Worm (Caenorhabditis elegans) whole organism, early embryonic: ENCODE results near the gene rpl-22.

ENCODE experiments used
- B0310.2 ChIP-seq: sonication (generic microtip); optimal IDR thresholded peaks from 2 replicates; lab custom pipeline; 2016; ENCODE audit warnings: mild to moderate bottlenecking, missing genetic modification characterization, missing compliant biosample characterization
- F13C5.2 ChIP-seq: sonication (generic microtip); optimal IDR thresholded peaks from 2 replicates; lab custom pipeline; 2017; ENCODE audit warnings: mild to moderate bottlenecking, missing genetic modification characterization, inconsistent platforms, missing compliant biosample characterization
- aly-1 ChIP-seq: sonication (generic microtip); optimal IDR thresholded peaks from 2 replicates; lab custom pipeline; 2016; ENCODE audit warnings: missing genetic modification characterization, missing compliant biosample characterization
- ama-1 ChIP-seq: fragments of 150-350 bp; optimal IDR thresholded peaks from 2 replicates; lab custom pipeline; 2014
- ceh-13 ChIP-seq: fragments of 200-800 bp; sonication (Bioruptor generic); optimal IDR thresholded peaks from 2 replicates; lab custom pipeline; 2018; ENCODE audit warnings: mild to moderate bottlenecking, missing genetic modification characterization, missing compliant biosample characterization
- ceh-36 ChIP-seq: sonication (generic microtip); optimal IDR thresholded peaks from 2 replicates; lab custom pipeline; 2016; ENCODE audit warnings: missing genetic modification characterization, inconsistent platforms, missing compliant biosample characterization
- ets-7 ChIP-seq: sonication (generic microtip); optimal IDR thresholded peaks from 2 replicates; lab custom pipeline; 2016; ENCODE audit warnings: missing genotype, missing genetic modification characterization, missing compliant biosample characterization
- flt-1 ChIP-seq: fragments of 200-800 bp; sonication (Bioruptor generic); IDR thresholded peaks from 2 replicates; pipeline ENCODE4 v1.3.6; 2022; ENCODE audit warnings: missing genetic modification characterization, missing compliant biosample characterization
- hmbx-1 ChIP-seq: sonication (generic microtip); optimal IDR thresholded peaks from 2 replicates; lab custom pipeline; 2016; ENCODE audit warnings: mild to moderate bottlenecking, missing genetic modification characterization, missing compliant biosample characterization
- hmg-4 ChIP-seq: fragments of 200-800 bp; sonication (Bioruptor generic); optimal IDR thresholded peaks from 2 replicates; lab custom pipeline; 2018; ENCODE audit warnings: mild to moderate bottlenecking, missing genetic modification characterization, missing compliant biosample characterization
- hnd-1 ChIP-seq: sonication (generic microtip); optimal IDR thresholded peaks from 2 replicates; lab custom pipeline; 2016; ENCODE audit warnings: missing genetic modification characterization, missing compliant biosample characterization
- pes-1 ChIP-seq: fragments of 200-800 bp; sonication (Bioruptor generic); IDR thresholded peaks from 2 replicates; pipeline ENCODE4 v1.3.6; 2022; ENCODE audit warnings: missing genetic modification reagents, missing genetic modification characterization, missing compliant biosample characterization
- scrt-1 ChIP-seq: fragments of 200-800 bp; sonication (Bioruptor generic); IDR thresholded peaks from 2 replicates; pipeline ENCODE4 v1.3.6; 2022; ENCODE audit warnings: missing genetic modification characterization, missing compliant biosample characterization
- sea-1 ChIP-seq: fragments of 200-800 bp; sonication (Bioruptor generic); conservative IDR thresholded peaks from 2 replicates; pipeline ENCODE4 v1.3.6; 2022; ENCODE audit warnings: missing genetic modification characterization, missing compliant biosample characterization
- tbx-11 ChIP-seq: fragments of 200-800 bp; sonication (Bioruptor generic); IDR thresholded peaks from 2 replicates; pipeline ENCODE4 v1.3.6; 2022; ENCODE audit warnings: missing genetic modification characterization, missing compliant biosample characterization
- tbx-37 ChIP-seq: fragments of 200-800 bp; sonication (Bioruptor generic); conservative IDR thresholded peaks from 2 replicates; pipeline ENCODE4 v1.3.6; 2022; ENCODE audit warnings: missing genetic modification reagents, missing genetic modification characterization, missing compliant biosample characterization
- tra-4 ChIP-seq: sonication (generic microtip); optimal IDR thresholded peaks from 2 replicates; lab custom pipeline; 2017; ENCODE audit warnings: missing genetic modification characterization, missing compliant biosample characterization

Gene rpl-22

ce11 chrII:5018578-5018977, 36.8 kb upstream of the rpl-22 start:
- TF ChIP-seq pes-1 (no peak), ets-7 (tag; lab: Kevin White, UChicago) (no peak), tbx-11 (GFP tag; lab: Robert Waterston, UW) (no peak), F13C5.2 (tag; lab: Kevin White, UChicago) (no peak), flt-1 (GFP tag; lab: Robert Waterston, UW) (no peak), ceh-13 (GFP tag; lab: Kevin White, UChicago) (no peak), ama-1 (no peak), scrt-1 (GFP tag; lab: Robert Waterston, UW) (no peak), tbx-37 (no peak)

DNA sequence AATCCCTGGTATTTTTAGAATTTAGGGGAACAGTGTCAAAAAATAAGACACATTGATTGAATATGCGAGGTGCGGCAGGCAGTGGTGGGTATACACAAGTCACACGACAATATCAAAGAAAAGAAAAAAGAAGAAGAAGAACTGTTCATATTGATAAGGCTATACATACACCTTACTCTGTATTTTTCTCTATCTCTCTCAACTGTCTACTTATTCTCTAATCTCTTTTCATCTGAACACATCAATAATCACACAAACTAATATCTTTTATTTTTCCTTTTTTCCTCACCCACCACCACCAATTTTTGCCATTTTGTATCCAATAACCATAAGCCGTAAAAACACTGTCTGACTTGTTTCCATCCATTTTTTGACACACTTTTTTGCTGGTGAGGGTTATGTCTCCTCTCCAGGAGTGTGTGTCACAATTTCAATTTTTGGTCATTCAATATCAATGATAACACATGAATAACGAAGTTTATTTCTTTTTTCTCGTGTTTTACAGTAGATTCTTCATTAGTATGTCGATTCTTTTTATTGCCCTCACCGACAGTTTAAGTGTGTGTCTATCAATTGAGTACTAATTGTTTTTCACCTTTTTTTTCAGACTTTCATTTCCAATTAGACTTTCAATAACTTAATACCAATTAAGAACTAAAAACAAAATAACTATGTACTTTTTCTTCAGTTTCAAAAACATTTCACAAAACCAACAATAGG, 35.9 kb upstream of the rpl-22 start:
- TF ChIP-seq ceh-36 = no peak
- no peak for TF ChIP-seq hnd-1 (tag; lab: Kevin White, UChicago)
- no peak for TF ChIP-seq scrt-1 (GFP tag; lab: Robert Waterston, UW)
- TF ChIP-seq tra-4 (tag; lab: Kevin White, UChicago) = no peak
- TF ChIP-seq hmbx-1 (tag; lab: Kevin White, UChicago) = no peak
- no peak for TF ChIP-seq B0310.2
- no peak for TF ChIP-seq F13C5.2 (tag; lab: Kevin White, UChicago)
- no peak for TF ChIP-seq hmg-4 (GFP tag; lab: Kevin White, UChicago)
- no peak for TF ChIP-seq sea-1 (GFP tag; lab: Robert Waterston, UW)
- TF ChIP-seq ama-1 = no peak
- TF ChIP-seq tbx-11 (GFP tag; lab: Robert Waterston, UW) = no peak
- no peak for TF ChIP-seq flt-1 (GFP tag; lab: Robert Waterston, UW)

DNA sequence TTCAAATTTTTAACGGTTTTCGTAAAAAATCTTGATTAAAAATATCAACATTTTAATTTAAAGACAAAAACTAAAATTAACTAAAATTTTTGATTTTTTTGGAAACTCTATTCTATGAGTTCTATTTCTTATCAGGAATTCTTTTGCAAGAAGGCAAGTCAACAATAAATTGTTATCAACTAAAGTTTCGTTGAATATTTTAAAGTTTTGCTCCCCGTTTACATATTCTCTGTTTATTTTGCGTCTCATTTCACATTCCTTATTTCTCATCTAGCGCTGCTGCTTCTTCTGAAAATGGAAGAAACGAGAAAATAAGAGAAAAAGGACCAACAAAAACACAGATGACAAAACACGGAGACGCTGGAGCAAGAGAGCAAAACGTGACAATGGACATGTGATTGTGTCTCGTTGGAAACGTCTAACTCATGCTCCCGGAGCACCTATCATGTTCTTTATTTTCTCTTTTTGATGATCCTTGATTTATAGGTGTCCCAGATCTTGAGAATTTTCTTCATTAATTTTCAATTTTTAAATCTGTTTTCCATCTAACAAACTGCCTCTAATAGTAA, 34.8 kb upstream of the rpl-22 start:
- TF ChIP-seq ets-7 (tag; lab: Kevin White, UChicago) = no peak
- TF ChIP-seq scrt-1 (GFP tag; lab: Robert Waterston, UW) = no peak
- no peak for TF ChIP-seq aly-1
- TF ChIP-seq hmbx-1 (tag; lab: Kevin White, UChicago) = no peak
- no peak for TF ChIP-seq ama-1
- no peak for TF ChIP-seq tbx-37
- TF ChIP-seq tra-4 (tag; lab: Kevin White, UChicago) = no peak
- TF ChIP-seq F13C5.2 (tag; lab: Kevin White, UChicago) = no peak
- TF ChIP-seq hnd-1 (tag; lab: Kevin White, UChicago) = no peak
- no peak for TF ChIP-seq sea-1 (GFP tag; lab: Robert Waterston, UW)
- TF ChIP-seq B0310.2 = no peak
- no peak for TF ChIP-seq pes-1
- TF ChIP-seq flt-1 (GFP tag; lab: Robert Waterston, UW) = no peak
- no peak for TF ChIP-seq ceh-13 (GFP tag; lab: Kevin White, UChicago)

DNA sequence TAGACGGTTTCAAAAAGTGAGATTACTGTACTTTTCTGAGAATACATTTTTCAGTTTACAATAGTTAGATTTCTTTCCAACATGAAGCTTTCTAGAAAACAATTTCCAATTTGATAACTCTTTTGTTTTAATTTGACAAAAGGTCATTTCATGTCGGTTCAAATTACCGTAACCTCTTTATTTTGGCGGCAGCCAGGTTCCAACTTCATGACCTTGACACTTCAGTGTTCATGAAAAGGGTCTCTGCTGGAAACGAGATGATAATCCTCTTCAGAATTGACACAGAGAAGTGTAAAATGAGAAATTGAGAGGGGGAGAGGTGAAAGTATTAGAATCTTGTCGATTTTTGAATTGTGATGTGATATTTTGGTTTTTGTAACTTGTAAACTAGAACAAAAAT, 33.9 kb upstream of the rpl-22 start:
- TF ChIP-seq scrt-1 (GFP tag; lab: Robert Waterston, UW) = no peak

DNA sequence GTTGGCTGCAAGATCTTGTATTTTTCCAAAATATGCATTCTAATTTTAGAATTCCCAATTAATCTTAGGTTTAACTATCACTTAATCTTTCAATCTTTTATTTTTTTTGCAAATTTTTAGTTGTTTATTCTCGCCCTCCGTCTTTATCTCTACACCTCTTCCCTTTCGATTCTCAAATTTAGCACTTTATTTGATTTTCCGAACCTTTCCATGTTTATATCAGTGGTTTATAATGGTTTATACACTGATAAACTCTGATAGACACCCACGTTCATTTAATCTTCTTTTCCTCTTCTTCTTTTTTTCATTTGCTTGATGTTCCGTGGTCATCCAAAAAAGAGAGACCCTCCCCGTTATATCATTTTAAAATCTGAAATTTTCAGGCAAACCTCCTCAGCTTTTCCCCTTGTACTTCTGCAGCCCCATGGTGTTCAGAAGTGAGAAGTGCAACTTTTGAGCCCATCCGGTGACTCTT, 33.0 kb upstream of the rpl-22 start, which contains the start of the genes nsy-1 and F59A6.13:
Gene nsy-1 (plus strand): TSS at position 377 of the 475 bp plus-strand sequence.
Gene F59A6.13 (plus strand): TSS at position 425 of the 475 bp plus-strand sequence.
- TF ChIP-seq aly-1 = no peak
- TF ChIP-seq ets-7 (tag; lab: Kevin White, UChicago) = no peak

DNA sequence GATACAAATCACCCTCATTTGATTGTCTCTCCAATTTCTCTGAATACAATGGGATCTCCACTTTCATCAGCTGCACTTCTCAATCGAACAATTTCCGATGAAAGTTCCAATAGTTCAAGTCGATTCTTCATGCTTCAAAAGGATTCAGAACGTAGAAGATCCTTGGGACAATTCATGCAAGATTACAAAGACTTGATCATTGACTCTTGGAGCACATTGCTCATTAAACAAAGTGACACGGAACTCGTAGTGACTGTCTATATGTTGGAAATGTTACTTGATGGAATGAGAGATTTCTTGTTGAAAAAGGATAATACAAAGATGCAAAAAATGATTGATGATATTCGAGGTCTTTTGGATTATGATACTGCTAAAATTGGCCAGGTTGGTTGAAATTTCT, 27.5 kb upstream of the rpl-22 start:
- TF ChIP-seq pes-1 (no peak), hmbx-1 (tag; lab: Kevin White, UChicago) (no peak), tbx-37 (no peak), B0310.2 (no peak), flt-1 (GFP tag; lab: Robert Waterston, UW) (no peak), ceh-36 (no peak), F13C5.2 (tag; lab: Kevin White, UChicago) (no peak), sea-1 (GFP tag; lab: Robert Waterston, UW) (no peak), ama-1 (no peak), tbx-11 (GFP tag; lab: Robert Waterston, UW) (no peak), hnd-1 (tag; lab: Kevin White, UChicago) (no peak), scrt-1 (GFP tag; lab: Robert Waterston, UW) (no peak), aly-1 (no peak), ets-7 (tag; lab: Kevin White, UChicago) (no peak)

DNA sequence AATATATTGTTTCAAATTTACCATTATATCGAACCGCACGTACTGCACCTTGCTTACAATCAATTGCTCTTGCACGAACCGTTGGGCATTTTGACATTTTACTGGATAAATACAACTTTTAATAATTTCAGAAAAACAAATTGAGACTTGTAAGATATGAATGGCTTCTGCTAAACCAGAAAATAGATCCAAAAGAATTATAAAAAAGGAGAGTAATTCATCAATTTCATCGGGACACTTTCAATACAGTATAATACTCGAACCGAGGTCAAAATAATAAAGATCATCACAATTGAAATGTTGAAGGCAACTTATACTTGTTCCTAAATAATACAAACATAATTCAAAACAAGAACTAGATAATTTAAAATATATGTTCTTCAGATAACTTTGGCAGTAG, 23.8 kb upstream of the rpl-22 start, which contains the start of gene wdr-83:
Gene wdr-83 (minus strand): TSS at position 101 of the 400 bp plus-strand sequence.
- TF ChIP-seq F13C5.2 (tag; lab: Kevin White, UChicago) (no peak), hnd-1 (tag; lab: Kevin White, UChicago) (no peak), aly-1 (no peak), sea-1 (GFP tag; lab: Robert Waterston, UW) (no peak), ama-1 (no peak), flt-1 (GFP tag; lab: Robert Waterston, UW) (no peak), tbx-37 (no peak), ets-7 (tag; lab: Kevin White, UChicago) (no peak), scrt-1 (GFP tag; lab: Robert Waterston, UW) (no peak), tbx-11 (GFP tag; lab: Robert Waterston, UW) (no peak)

DNA sequence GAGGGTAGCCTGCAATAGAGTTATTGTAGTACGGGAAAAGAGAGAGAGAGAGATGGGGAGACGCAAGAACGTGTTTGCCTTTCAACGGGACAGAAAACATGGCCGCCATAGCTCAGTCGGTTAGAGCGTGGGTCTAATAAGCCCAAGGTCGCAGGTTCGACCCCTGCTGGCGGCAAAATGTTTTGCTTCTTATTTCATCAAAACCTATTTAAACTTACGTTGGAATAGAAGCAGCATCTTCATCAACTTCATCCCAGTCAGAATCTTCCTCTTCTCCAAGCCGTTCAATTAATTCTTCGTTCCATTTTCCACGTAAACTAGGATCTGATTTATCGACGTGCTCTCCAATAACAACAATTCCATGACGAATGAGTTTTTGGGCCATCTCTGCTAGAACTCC, 22.7 kb upstream of the rpl-22 start:
- TF ChIP-seq sea-1 (GFP tag; lab: Robert Waterston, UW) = peak; percentile 92
- peak; percentile 94 for TF ChIP-seq tbx-37
- peak; percentile 94 for TF ChIP-seq tbx-11 (GFP tag; lab: Robert Waterston, UW)
- peak; percentile 96 for TF ChIP-seq aly-1
- peak; percentile 98 for TF ChIP-seq hmg-4 (GFP tag; lab: Kevin White, UChicago)
- peak; percentile 81 for TF ChIP-seq tra-4 (tag; lab: Kevin White, UChicago)
- peak; percentile 97 for TF ChIP-seq F13C5.2 (tag; lab: Kevin White, UChicago)
- TF ChIP-seq B0310.2 = peak; percentile 94
- TF ChIP-seq ceh-13 (GFP tag; lab: Kevin White, UChicago) = peak; percentile 77
- peak; percentile 74 for TF ChIP-seq ama-1
- peak; percentile 95 for TF ChIP-seq scrt-1 (GFP tag; lab: Robert Waterston, UW)
- TF ChIP-seq hnd-1 (tag; lab: Kevin White, UChicago) = peak; percentile 79
- peak; percentile 96 for TF ChIP-seq pes-1
- peak; percentile 92 for TF ChIP-seq ceh-36
- peak; percentile 91 for TF ChIP-seq flt-1 (GFP tag; lab: Robert Waterston, UW)
- TF ChIP-seq ets-7 (tag; lab: Kevin White, UChicago) = peak; percentile 91
- peak; percentile 83 for TF ChIP-seq hmbx-1 (tag; lab: Kevin White, UChicago)
